Fruit fly (Drosophila melanogaster) whole organism, embryonic: ENCODE measurements around the gene CG34347.

Experiments used
- Asciz ChIP-seq: fragments of 200-800 bp; sonication (Bioruptor generic); optimal IDR thresholded peaks from 2 replicates; lab custom pipeline; 2017; ENCODE audit warnings: missing biosample characterization, mild to moderate bottlenecking, missing genetic modification characterization, missing genetic modification reagents
- B-H1 ChIP-seq: fragments of 200-800 bp; sonication (Bioruptor generic); IDR thresholded peaks from 3 replicates; pipeline ENCODE4 v1.3.6; 2022; ENCODE audit warnings: missing biosample characterization, missing genetic modification characterization
- CG10209 ChIP-seq: fragments of 200-800 bp; sonication (Bioruptor generic); optimal IDR thresholded peaks from 3 replicates; lab custom pipeline; 2017; ENCODE audit warnings: missing biosample characterization, mild to moderate bottlenecking, missing genetic modification characterization, missing genetic modification reagents
- CG10431 ChIP-seq: fragments of 200-800 bp; sonication (Bioruptor generic); optimal IDR thresholded peaks from 3 replicates; lab custom pipeline; 2018; ENCODE audit warnings: missing biosample characterization, mild to moderate bottlenecking, missing genetic modification characterization
- CG11398 ChIP-seq: fragments of 200-800 bp; sonication (Bioruptor generic); optimal IDR thresholded peaks from 2 replicates; lab custom pipeline; 2016; ENCODE audit warnings: missing biosample characterization, missing genetic modification characterization
- CG12155 ChIP-seq: fragments of 200-800 bp; sonication (Bioruptor generic); optimal IDR thresholded peaks from 3 replicates; lab custom pipeline; 2016; ENCODE audit warnings: missing biosample characterization, missing genetic modification characterization
- CG12299 ChIP-seq: fragments of 200-800 bp; sonication (Bioruptor generic); optimal IDR thresholded peaks from 2 replicates; lab custom pipeline; 2018; ENCODE audit warnings: missing biosample characterization, mild to moderate bottlenecking, missing genetic modification characterization
- CG13123 ChIP-seq: fragments of 200-800 bp; sonication (Bioruptor generic); optimal IDR thresholded peaks from 2 replicates; lab custom pipeline; 2016; ENCODE audit warnings: missing biosample characterization, missing genetic modification characterization
- CG14667 ChIP-seq: fragments of 200-800 bp; sonication (Bioruptor generic); IDR thresholded peaks from 2 replicates; pipeline ENCODE4 v1.3.6; 2022; ENCODE audit warnings: missing biosample characterization, missing genetic modification characterization
- CG14860 ChIP-seq: fragments of 200-800 bp; sonication (Bioruptor generic); IDR thresholded peaks from 3 replicates; pipeline ENCODE4 v1.3.6; 2022; ENCODE audit warnings: missing biosample characterization, missing genetic modification characterization; ENCODE audit not compliant: partially characterized antibody
- CG15696 ChIP-seq: fragments of 200-800 bp; sonication (Bioruptor generic); optimal IDR thresholded peaks from 2 replicates; lab custom pipeline; 2019; ENCODE audit warnings: missing biosample characterization, mild to moderate bottlenecking, missing genetic modification characterization, moderate library complexity
- CG17612 ChIP-seq: fragments of 200-800 bp; sonication (Bioruptor generic); IDR thresholded peaks from 2 replicates; pipeline ENCODE4 v1.3.6; 2022; ENCODE audit warnings: missing biosample characterization, missing genetic modification characterization
- CG2116 ChIP-seq: fragments of 200-800 bp; sonication (Bioruptor generic); optimal IDR thresholded peaks from 3 replicates; lab custom pipeline; 2018; ENCODE audit warnings: missing biosample characterization, mild to moderate bottlenecking, missing genetic modification characterization
- CG2129 ChIP-seq: fragments of 200-800 bp; sonication (Bioruptor generic); IDR thresholded peaks from 2 replicates; pipeline ENCODE4 v1.3.6; 2022; ENCODE audit warnings: missing biosample characterization, missing genetic modification characterization; ENCODE audit not compliant: partially characterized antibody
- CG2875 ChIP-seq: fragments of 200-800 bp; sonication (Bioruptor generic); optimal IDR thresholded peaks from 2 replicates; lab custom pipeline; 2017; ENCODE audit warnings: missing biosample characterization, mild to moderate bottlenecking, missing genetic modification characterization, missing genetic modification reagents
- CG30403 ChIP-seq: fragments of 200-800 bp; sonication (Bioruptor generic); optimal IDR thresholded peaks from 3 replicates; lab custom pipeline; 2016; ENCODE audit warnings: missing biosample characterization, missing genetic modification characterization
- CG32532 ChIP-seq: fragments of 200-800 bp; sonication (Bioruptor generic); IDR thresholded peaks from 2 replicates; pipeline ENCODE4 v1.3.6; 2022; ENCODE audit warnings: missing biosample characterization, missing genetic modification characterization
- CG3726 ChIP-seq: fragments of 200-800 bp; sonication (Bioruptor generic); IDR thresholded peaks from 3 replicates; pipeline ENCODE4, ENCODE4 v1.3.6; 2022; ENCODE audit warnings: missing biosample characterization, missing genetic modification characterization
- CG3847 ChIP-seq: fragments of 200-800 bp; sonication (Bioruptor generic); IDR thresholded peaks from 2 replicates; pipeline ENCODE4 v1.3.6; 2022; ENCODE audit warnings: missing biosample characterization, missing genetic modification characterization
- CG4424 ChIP-seq: fragments of 200-800 bp; sonication (Bioruptor generic); optimal IDR thresholded peaks from 3 replicates; lab custom pipeline; 2016; ENCODE audit warnings: missing biosample characterization, missing genetic modification characterization
- CG4820 ChIP-seq: fragments of 200-800 bp; sonication (Bioruptor generic); optimal IDR thresholded peaks from 3 replicates; lab custom pipeline; 2016; ENCODE audit warnings: missing biosample characterization, missing genetic modification characterization
- CG7357 ChIP-seq: fragments of 200-800 bp; sonication (Bioruptor generic); IDR thresholded peaks from 3 replicates; pipeline ENCODE4 v1.3.6; 2022; ENCODE audit warnings: missing biosample characterization, missing genetic modification characterization
- CG7745 ChIP-seq: fragments of 200-800 bp; sonication (Bioruptor generic); optimal IDR thresholded peaks from 2 replicates; lab custom pipeline; 2018; ENCODE audit warnings: missing biosample characterization, mild to moderate bottlenecking, missing genetic modification characterization, moderate library complexity
- CG8765 ChIP-seq: fragments of 200-800 bp; sonication (Bioruptor generic); IDR thresholded peaks from 2 replicates; pipeline ENCODE4 v1.3.6; 2022; ENCODE audit warnings: missing biosample characterization, missing genetic modification characterization
- CG8924 ChIP-seq: fragments of 200-800 bp; optimal IDR thresholded peaks from 3 replicates; lab custom pipeline; 2019; ENCODE audit warnings: missing biosample characterization, mild to moderate bottlenecking, missing genetic modification characterization, moderate library complexity
- CG8944 ChIP-seq: fragments of 200-800 bp; sonication (Bioruptor generic); optimal IDR thresholded peaks from 3 replicates; lab custom pipeline; 2016; ENCODE audit warnings: missing biosample characterization, missing genetic modification characterization
- CoRest ChIP-seq: fragments of 200-800 bp; sonication (Bioruptor generic); optimal IDR thresholded peaks from 3 replicates; lab custom pipeline; 2018; ENCODE audit warnings: missing biosample characterization, mild to moderate bottlenecking, missing genetic modification characterization, moderate library complexity
- D19A ChIP-seq: fragments of 200-800 bp; optimal IDR thresholded peaks from 3 replicates; lab custom pipeline; 2019; ENCODE audit warnings: missing biosample characterization, mild to moderate bottlenecking, missing genetic modification characterization, moderate library complexity
- Dfd ChIP-seq, 2 experiments: fragments of >200 bp; optimal IDR thresholded peaks; 2 replicates each; lab custom pipeline; 2017; ENCODE audit warnings: missing biosample characterization in 2 of 2, missing genetic modification characterization in 2 of 2
- Dref ChIP-seq: fragments of 200-800 bp; sonication (Bioruptor generic); IDR thresholded peaks from 2 replicates; pipeline ENCODE4 v1.3.6; 2022; ENCODE audit warnings: missing biosample characterization, missing genetic modification characterization
- Hey ChIP-seq: fragments of 200-800 bp; sonication (Bioruptor generic); optimal IDR thresholded peaks from 3 replicates; lab custom pipeline; 2018; ENCODE audit warnings: missing biosample characterization, mild to moderate bottlenecking, missing genetic modification characterization
- Mrtf ChIP-seq: fragments of 200-800 bp; sonication (Bioruptor generic); IDR thresholded peaks from 3 replicates; pipeline ENCODE4 v1.3.6; 2022; ENCODE audit warnings: missing biosample characterization, missing genetic modification characterization
- Oli ChIP-seq: fragments of 200-800 bp; sonication (Bioruptor generic); optimal IDR thresholded peaks from 2 replicates; lab custom pipeline; 2018; ENCODE audit warnings: missing biosample characterization, mild to moderate bottlenecking, missing genetic modification characterization, moderate library complexity
- Ravus ChIP-seq: fragments of 200-800 bp; sonication (Bioruptor generic); IDR thresholded peaks from 2 replicates; pipeline ENCODE4 v1.3.6; 2022; ENCODE audit warnings: missing biosample characterization, missing genetic modification characterization
- Usf ChIP-seq: fragments of 200-800 bp; sonication (Bioruptor generic); optimal IDR thresholded peaks from 2 replicates; lab custom pipeline; 2017; ENCODE audit warnings: missing genotype, missing biosample characterization, missing genetic modification characterization
- br ChIP-seq: fragments of >200 bp; optimal IDR thresholded peaks from 2 replicates; lab custom pipeline; 2017
- crp ChIP-seq, 2 experiments: fragments of 200-800 bp; sonication (Bioruptor generic); optimal IDR thresholded peaks; 2 replicates in 1 of 2; 3 replicates in 1 of 2; lab custom pipeline; 2017; ENCODE audit warnings: missing biosample characterization in 2 of 2, missing genetic modification characterization in 2 of 2, mild to moderate bottlenecking in 1 of 2, moderate library complexity in 1 of 2
- disco-r ChIP-seq: fragments of 200-800 bp; sonication (Bioruptor generic); optimal IDR thresholded peaks from 2 replicates; lab custom pipeline; 2016; ENCODE audit warnings: missing biosample characterization, missing genetic modification characterization
- dmrt99B ChIP-seq: fragments of 200-800 bp; sonication (Bioruptor generic); optimal IDR thresholded peaks from 2 replicates; lab custom pipeline; 2018; ENCODE audit warnings: missing biosample characterization, mild to moderate bottlenecking, missing genetic modification characterization, moderate library complexity
- gsb ChIP-seq: fragments of 200-800 bp; sonication (Bioruptor generic); IDR thresholded peaks from 2 replicates; pipeline ENCODE4 v1.3.6; 2022; ENCODE audit warnings: missing biosample characterization, missing genetic modification characterization
- pb ChIP-seq: fragments of 200-800 bp; sonication (Bioruptor generic); optimal IDR thresholded peaks from 3 replicates; lab custom pipeline; 2016; ENCODE audit warnings: missing biosample characterization, missing genetic modification characterization
- sisA ChIP-seq: fragments of 200-800 bp; sonication (Bioruptor generic); IDR thresholded peaks from 2 replicates; pipeline ENCODE4 v1.3.6; 2022; ENCODE audit warnings: missing biosample characterization, missing genetic modification characterization
- sr ChIP-seq: fragments of 200-800 bp; sonication (Bioruptor generic); IDR thresholded peaks from 3 replicates; pipeline ENCODE4 v1.3.6; 2022; ENCODE audit warnings: missing biosample characterization, missing genetic modification characterization
- vvl ChIP-seq: fragments of 200-800 bp; sonication (Bioruptor generic); IDR thresholded peaks from 2 replicates; pipeline ENCODE4 v1.3.6; 2022; ENCODE audit warnings: missing biosample characterization, missing genetic modification characterization
- yki ChIP-seq: fragments of >200 bp; optimal IDR thresholded peaks from 3 replicates; lab custom pipeline; 2018
- z ChIP-seq: fragments of 200-800 bp; sonication (Bioruptor generic); IDR thresholded peaks from 3 replicates; pipeline ENCODE4 v1.3.6; 2022; ENCODE audit warnings: missing biosample characterization, missing genetic modification characterization
- zen ChIP-seq: fragments of 200-800 bp; sonication (Bioruptor generic); optimal IDR thresholded peaks from 3 replicates; lab custom pipeline; 2018; ENCODE audit warnings: missing biosample characterization, mild to moderate bottlenecking, missing genetic modification characterization, moderate library complexity
- zen2 ChIP-seq: fragments of 200-800 bp; sonication (Bioruptor generic); IDR thresholded peaks from 3 replicates; pipeline ENCODE4 v1.3.6; 2022; ENCODE audit warnings: missing biosample characterization, missing genetic modification characterization; ENCODE audit not compliant: partially characterized antibody
- zfh1 ChIP-seq: fragments of 200-800 bp; sonication (Bioruptor generic); IDR thresholded peaks from 3 replicates; pipeline ENCODE4 v1.3.6; 2022; ENCODE audit warnings: missing biosample characterization, missing genetic modification characterization
- zfh2 ChIP-seq: fragments of 200-800 bp; sonication (Bioruptor generic); optimal IDR thresholded peaks from 2 replicates; lab custom pipeline; 2016; ENCODE audit warnings: missing biosample characterization, missing genetic modification characterization

The CG34347 gene

dm6 chr3R:31404499-31405276 is 93.7 kb downstream of the CG34347 start, which contains the start of gene Gprk2 (continued):
- peak; percentile 100 for TF ChIP-seq CG32532 (GFP tag; lab: Robert Waterston, UW)
- peak; percentile 58 for TF ChIP-seq Dref (GFP tag; lab: Robert Waterston, UW)
- peak; percentile 99 for TF ChIP-seq CG12155 (GFP tag; lab: Kevin White, UChicago)
- TF ChIP-seq CG17612 (GFP tag; lab: Robert Waterston, UW), result peak; percentile 100
- peak; percentile 92 for TF ChIP-seq CG7745 (tag; lab: Kevin White, UChicago)
- peak; percentile 99 for TF ChIP-seq zen
- TF ChIP-seq sr (GFP tag; lab: Robert Waterston, UW), result peak; percentile 100
- peak; percentile 94 for TF ChIP-seq CG2116
- TF ChIP-seq D19A, result peak; percentile 99
- peak; percentile 100 for TF ChIP-seq CG30403
- peak; percentile 52 to 84 for TF ChIP-seq crp (GFP tag; optimal IDR thresholded peaks at IDR 0.05; lab: Kevin White, UChicago)
- peak; percentile 99 for TF ChIP-seq CG8765 (GFP tag; lab: Robert Waterston, UW)
- TF ChIP-seq CG10209 (GFP tag; lab: Kevin White, UChicago), result peak; percentile 100
- TF ChIP-seq CG8944 (GFP tag; lab: Kevin White, UChicago), result peak; percentile 100
- peak; percentile 100 for TF ChIP-seq CG8924 (tag; lab: Kevin White, UChicago)
- TF ChIP-seq CG15696, result peak; percentile 98
- TF ChIP-seq Usf (GFP tag; lab: Kevin White, UChicago), result peak; percentile 99
- TF ChIP-seq CG4820 (GFP tag; lab: Kevin White, UChicago), result peak; percentile 99
- TF ChIP-seq br (lab: Kevin White, UChicago), result no peak
- peak; percentile 97 for TF ChIP-seq CG10431 (GFP tag; lab: Kevin White, UChicago)
- peak; percentile 100 for TF ChIP-seq zfh2
- TF ChIP-seq yki (lab: Kevin White, UChicago), result no peak
- peak; percentile 100 for TF ChIP-seq Oli
- TF ChIP-seq Hey (tag; lab: Kevin White, UChicago), result peak; percentile 97
- peak; percentile 100 for TF ChIP-seq sisA (GFP tag; lab: Robert Waterston, UW)
- TF ChIP-seq CG2129 (GFP tag; lab: Robert Waterston, UW), result no peak
- TF ChIP-seq CG14667 (GFP tag; lab: Robert Waterston, UW), result peak; percentile 100
- peak; percentile 100 for TF ChIP-seq Asciz
- TF ChIP-seq Dfd (GFP tag; optimal IDR thresholded peaks at IDR 0.05; lab: Kevin White, UChicago), result no peak
- TF ChIP-seq B-H1, result peak; percentile 100
- TF ChIP-seq z, result peak; percentile 86
- peak; percentile 100 for TF ChIP-seq CG3726 (GFP tag; lab: Robert Waterston, UW)
- TF ChIP-seq CG12299 (tag; lab: Kevin White, UChicago), result peak; percentile 99
- TF ChIP-seq zfh1 (GFP tag; lab: Robert Waterston, UW), result peak; percentile 100
- TF ChIP-seq CG14860 (GFP tag; lab: Robert Waterston, UW), result no peak
- TF ChIP-seq CG11398 (GFP tag; lab: Kevin White, UChicago), result peak; percentile 100
- peak; percentile 100 for TF ChIP-seq CG3847
- TF ChIP-seq CoRest (tag; lab: Kevin White, UChicago), result peak; percentile 100
- peak; percentile 100 for TF ChIP-seq disco-r (GFP tag; lab: Kevin White, UChicago)
- TF ChIP-seq gsb (GFP tag; lab: Robert Waterston, UW), result peak; percentile 100
- TF ChIP-seq Mrtf (GFP tag; lab: Robert Waterston, UW), result peak; percentile 100
- peak; percentile 100 for TF ChIP-seq CG2875 (GFP tag; lab: Kevin White, UChicago)
- TF ChIP-seq Ravus (GFP tag; lab: Robert Waterston, UW), result peak; percentile 100
- peak; percentile 99 for TF ChIP-seq CG7357 (GFP tag; lab: Robert Waterston, UW)
- peak; percentile 100 for TF ChIP-seq dmrt99B (tag; lab: Kevin White, UChicago)
- peak; percentile 99 for TF ChIP-seq CG13123 (GFP tag; lab: Kevin White, UChicago)
- TF ChIP-seq zen2 (GFP tag; lab: Robert Waterston, UW), result no peak
- peak; percentile 100 for TF ChIP-seq CG4424 (GFP tag; lab: Kevin White, UChicago)
- TF ChIP-seq vvl (GFP tag; lab: Robert Waterston, UW), result peak; percentile 100
- TF ChIP-seq pb, result peak; percentile 100
